Fruit fly (Drosophila melanogaster) whole organism, embryonic: ENCODE data around the gene TFAM.

Source experiments
- Atf6 ChIP-seq: fragments of 200-800 bp; sonication (Bioruptor generic); IDR thresholded peaks from 2 replicates; pipeline ENCODE4 v1.3.6; 2022; ENCODE audit warnings: missing biosample characterization, missing genetic modification characterization
- CG10274 ChIP-seq: fragments of 200-800 bp; sonication (Bioruptor generic); optimal IDR thresholded peaks from 3 replicates; lab custom pipeline; 2017; ENCODE audit warnings: missing biosample characterization, mild to moderate bottlenecking, missing genetic modification characterization
- CG10431 ChIP-seq: fragments of 200-800 bp; sonication (Bioruptor generic); optimal IDR thresholded peaks from 3 replicates; lab custom pipeline; 2018; ENCODE audit warnings: missing biosample characterization, mild to moderate bottlenecking, missing genetic modification characterization
- CG11456 ChIP-seq: fragments of 200-800 bp; sonication (Bioruptor generic); IDR thresholded peaks from 3 replicates; pipeline ENCODE4 v1.3.6; 2022; ENCODE audit warnings: missing biosample characterization, missing genetic modification characterization
- CG14441 ChIP-seq: fragments of 200-800 bp; sonication (Bioruptor generic); IDR thresholded peaks from 2 replicates; pipeline ENCODE4 v1.3.6; 2022; ENCODE audit warnings: missing biosample characterization, missing genetic modification characterization
- CG15269 ChIP-seq: fragments of 200-800 bp; sonication (Bioruptor generic); optimal IDR thresholded peaks from 2 replicates; lab custom pipeline; 2018; ENCODE audit warnings: missing biosample characterization, mild to moderate bottlenecking, missing genetic modification characterization, moderate library complexity
- CG15696 ChIP-seq: fragments of 200-800 bp; sonication (Bioruptor generic); optimal IDR thresholded peaks from 2 replicates; lab custom pipeline; 2019; ENCODE audit warnings: missing biosample characterization, mild to moderate bottlenecking, missing genetic modification characterization, moderate library complexity
- CG17612 ChIP-seq: fragments of 200-800 bp; sonication (Bioruptor generic); IDR thresholded peaks from 2 replicates; pipeline ENCODE4 v1.3.6; 2022; ENCODE audit warnings: missing biosample characterization, missing genetic modification characterization
- CG18011 ChIP-seq: fragments of 200-800 bp; sonication (Bioruptor generic); optimal IDR thresholded peaks from 2 replicates; lab custom pipeline; 2017; ENCODE audit warnings: missing biosample characterization, missing genetic modification characterization, mild to moderate bottlenecking, moderate library complexity, missing genotype
- CG18619 ChIP-seq: fragments of 200-800 bp; sonication (Bioruptor generic); optimal IDR thresholded peaks from 3 replicates; lab custom pipeline; 2017; ENCODE audit warnings: missing biosample characterization, mild to moderate bottlenecking, missing genetic modification characterization
- CG18764 ChIP-seq: fragments of 200-800 bp; sonication (Bioruptor generic); optimal IDR thresholded peaks from 3 replicates; lab custom pipeline; 2016; ENCODE audit warnings: missing biosample characterization, missing genetic modification characterization
- CG32767 ChIP-seq: fragments of 200-800 bp; sonication (Bioruptor generic); IDR thresholded peaks from 2 replicates; pipeline ENCODE4 v1.3.6; 2022; ENCODE audit warnings: missing biosample characterization, missing genetic modification characterization
- CG3726 ChIP-seq: fragments of 200-800 bp; sonication (Bioruptor generic); IDR thresholded peaks from 3 replicates; pipeline ENCODE4, ENCODE4 v1.3.6; 2022; ENCODE audit warnings: missing biosample characterization, missing genetic modification characterization
- CG4424 ChIP-seq: fragments of 200-800 bp; sonication (Bioruptor generic); optimal IDR thresholded peaks from 3 replicates; lab custom pipeline; 2016; ENCODE audit warnings: missing biosample characterization, missing genetic modification characterization
- CG4707 ChIP-seq: fragments of 200-800 bp; sonication (Bioruptor generic); optimal IDR thresholded peaks from 2 replicates; lab custom pipeline; 2018; ENCODE audit warnings: missing biosample characterization, mild to moderate bottlenecking, missing genetic modification characterization, moderate library complexity
- CG6272 ChIP-seq: fragments of 200-800 bp; sonication (Bioruptor generic); IDR thresholded peaks from 2 replicates; pipeline ENCODE4 v1.3.6; 2022; ENCODE audit warnings: missing biosample characterization, missing genetic modification characterization
- CG7271 ChIP-seq: fragments of 200-800 bp; sonication (Bioruptor generic); optimal IDR thresholded peaks from 2 replicates; lab custom pipeline; 2018; ENCODE audit warnings: missing biosample characterization, mild to moderate bottlenecking, missing genetic modification characterization, moderate library complexity
- CG7556 ChIP-seq: fragments of 200-800 bp; sonication (Bioruptor generic); optimal IDR thresholded peaks from 2 replicates; lab custom pipeline; 2017; ENCODE audit warnings: missing biosample characterization, mild to moderate bottlenecking, missing genetic modification characterization
- CG7928 ChIP-seq: fragments of 200-800 bp; sonication (Bioruptor generic); optimal IDR thresholded peaks from 2 replicates; lab custom pipeline; 2017; ENCODE audit warnings: missing biosample characterization, mild to moderate bottlenecking, missing genetic modification characterization
- CG8089 ChIP-seq: fragments of 200-800 bp; sonication (Bioruptor generic); optimal IDR thresholded peaks from 3 replicates; lab custom pipeline; 2016; ENCODE audit warnings: missing biosample characterization, missing genetic modification characterization
- CG8359 ChIP-seq: fragments of 200-800 bp; sonication (Bioruptor generic); optimal IDR thresholded peaks from 2 replicates; lab custom pipeline; 2017; ENCODE audit warnings: missing biosample characterization, mild to moderate bottlenecking, missing genetic modification characterization, borderline replicate concordance
- CG9817 ChIP-seq: fragments of 200-800 bp; sonication (Bioruptor generic); optimal IDR thresholded peaks from 2 replicates; lab custom pipeline; 2018; ENCODE audit warnings: missing biosample characterization, mild to moderate bottlenecking, missing genetic modification characterization, moderate library complexity
- CoRest ChIP-seq: fragments of 200-800 bp; sonication (Bioruptor generic); optimal IDR thresholded peaks from 3 replicates; lab custom pipeline; 2018; ENCODE audit warnings: missing biosample characterization, mild to moderate bottlenecking, missing genetic modification characterization, moderate library complexity
- Doc2 ChIP-seq: fragments of 200-800 bp; sonication (Bioruptor generic); IDR thresholded peaks from 2 replicates; pipeline ENCODE4 v1.3.6; 2022; ENCODE audit warnings: missing biosample characterization, missing genetic modification characterization
- ERR ChIP-seq: fragments of 200-800 bp; sonication (Bioruptor generic); optimal IDR thresholded peaks from 2 replicates; lab custom pipeline; 2016; ENCODE audit warnings: missing biosample characterization, missing genetic modification characterization
- Eip74EF ChIP-seq, 2 experiments: fragments of 200-800 bp in 1 of 2; fragments of >200 bp in 1 of 2; sonication (Bioruptor generic) in 1 of 2; optimal IDR thresholded peaks; 2 replicates each; lab custom pipeline; 2017 to 2019; ENCODE audit warnings: missing biosample characterization in 2 of 2, missing genetic modification characterization in 2 of 2, mild to moderate bottlenecking in 1 of 2, moderate library complexity in 1 of 2
- GATAe ChIP-seq: fragments of 200-800 bp; sonication (Bioruptor generic); conservative IDR thresholded peaks from 2 replicates; pipeline ENCODE4 v1.3.6; 2022; ENCODE audit warnings: missing biosample characterization, missing genetic modification characterization
- Lpt ChIP-seq: fragments of >200 bp; optimal IDR thresholded peaks from 2 replicates; lab custom pipeline; 2018; ENCODE audit warnings: missing biosample characterization, missing genetic modification characterization
- NC2β ChIP-seq: fragments of 200-800 bp; sonication (Bioruptor generic); optimal IDR thresholded peaks from 2 replicates; lab custom pipeline; 2016; ENCODE audit warnings: missing biosample characterization, missing genetic modification characterization
- Neu2 ChIP-seq: fragments of 200-800 bp; sonication (Bioruptor generic); optimal IDR thresholded peaks from 3 replicates; lab custom pipeline; 2016; ENCODE audit warnings: missing biosample characterization, missing genetic modification characterization, borderline replicate concordance
- Ravus ChIP-seq: fragments of 200-800 bp; sonication (Bioruptor generic); IDR thresholded peaks from 2 replicates; pipeline ENCODE4 v1.3.6; 2022; ENCODE audit warnings: missing biosample characterization, missing genetic modification characterization
- Tbp ChIP-seq: fragments of >200 bp; optimal IDR thresholded peaks from 2 replicates; lab custom pipeline; 2018; ENCODE audit warnings: missing biosample characterization, missing genetic modification characterization
- YL-1 ChIP-seq: fragments of 200-800 bp; sonication (Bioruptor generic); optimal IDR thresholded peaks from 3 replicates; lab custom pipeline; 2017; ENCODE audit warnings: missing biosample characterization, mild to moderate bottlenecking, missing genetic modification characterization
- ato ChIP-seq: fragments of 200-800 bp; sonication (Bioruptor generic); IDR thresholded peaks from 2 replicates; pipeline ENCODE4 v1.3.6; 2022; ENCODE audit warnings: missing biosample characterization, missing genetic modification characterization; ENCODE audit not compliant: partially characterized antibody
- az2 ChIP-seq: fragments of 200-800 bp; sonication (Bioruptor generic); optimal IDR thresholded peaks from 3 replicates; lab custom pipeline; 2016; ENCODE audit warnings: missing biosample characterization, missing genetic modification characterization
- croc ChIP-seq: fragments of 200-800 bp; sonication (Bioruptor generic); conservative IDR thresholded peaks from 3 replicates; pipeline ENCODE4 v1.3.6; 2022; ENCODE audit warnings: missing biosample characterization, missing genetic modification characterization
- cwo ChIP-seq: fragments of 200-800 bp; sonication (Bioruptor generic); optimal IDR thresholded peaks from 3 replicates; lab custom pipeline; 2017; ENCODE audit warnings: missing biosample characterization, missing genetic modification characterization, mild to moderate bottlenecking, moderate library complexity, missing genetic modification reagents
- dan ChIP-seq: fragments of 200-800 bp; sonication (Bioruptor generic); IDR thresholded peaks from 2 replicates; pipeline ENCODE4 v1.3.6; 2022; ENCODE audit warnings: missing biosample characterization, missing genetic modification characterization
- fu2 ChIP-seq: fragments of 200-800 bp; sonication (Bioruptor generic); optimal IDR thresholded peaks from 2 replicates; lab custom pipeline; 2016; ENCODE audit warnings: missing biosample characterization, missing genetic modification characterization
- gfzf ChIP-seq: fragments of 200-800 bp; sonication (Bioruptor generic); optimal IDR thresholded peaks from 2 replicates; lab custom pipeline; 2016; ENCODE audit warnings: missing biosample characterization, mild to moderate bottlenecking, missing genetic modification characterization, moderate library complexity
- kay ChIP-seq: fragments of 200-800 bp; sonication (Bioruptor generic); optimal IDR thresholded peaks from 2 replicates; lab custom pipeline; 2016; ENCODE audit warnings: missing biosample characterization, missing genetic modification characterization
- lola ChIP-seq, 3 experiments: fragments of >200 bp in 2 of 3; fragments of 200-800 bp in 1 of 3; sonication (Bioruptor generic) in 1 of 3; optimal IDR thresholded peaks; 2 replicates each; lab custom pipeline; 2017 to 2019; ENCODE audit warnings: missing biosample characterization in 3 of 3, missing genetic modification characterization in 3 of 3, mild to moderate bottlenecking in 1 of 3, moderate library complexity in 1 of 3
- mld ChIP-seq: fragments of 200-800 bp; sonication (Bioruptor generic); IDR thresholded peaks from 3 replicates; pipeline ENCODE4 v1.3.6; 2022; ENCODE audit warnings: missing biosample characterization, missing genetic modification characterization; ENCODE audit not compliant: partially characterized antibody
- ranshi ChIP-seq: fragments of 200-800 bp; sonication (Bioruptor generic); IDR thresholded peaks from 2 replicates; pipeline ENCODE4 v1.3.6; 2022; ENCODE audit warnings: missing biosample characterization, missing genetic modification characterization
- shn ChIP-seq: fragments of 200-800 bp; sonication (Bioruptor generic); optimal IDR thresholded peaks from 3 replicates; lab custom pipeline; 2016; ENCODE audit warnings: missing biosample characterization, missing genetic modification characterization
- slbo ChIP-seq: fragments of 200-800 bp; sonication (Bioruptor generic); IDR thresholded peaks from 2 replicates; pipeline ENCODE4 v1.3.6; 2022; ENCODE audit warnings: missing biosample characterization, missing genetic modification characterization
- sqz ChIP-seq: fragments of 200-800 bp; sonication (Bioruptor generic); optimal IDR thresholded peaks from 3 replicates; lab custom pipeline; 2018; ENCODE audit warnings: missing biosample characterization, mild to moderate bottlenecking, missing genetic modification characterization
- usp ChIP-seq: fragments of >200 bp; optimal IDR thresholded peaks from 2 replicates; lab custom pipeline; 2017; ENCODE audit warnings: missing biosample characterization, missing genetic modification characterization

TFAM gene

dm6 chr3R:20549855-20550603 is 26.8 kb downstream of the TFAM start (continued):
- peak; percentile 86 for TF ChIP-seq CG18619
- peak; percentile 87 for TF ChIP-seq Atf6
- TF ChIP-seq ranshi, result peak; percentile 84
- TF ChIP-seq CG15696 (tag; lab: Kevin White, UChicago), result peak; percentile 87
- peak; percentile 80 for TF ChIP-seq CG14441
- no peak for TF ChIP-seq Tbp
- peak; percentile 77 for TF ChIP-seq CG7556 (GFP tag; lab: Kevin White, UChicago)
- TF ChIP-seq CG18764 (GFP tag; lab: Kevin White, UChicago), result peak; percentile 66
- peak; percentile 88 for TF ChIP-seq CG9817 (tag; lab: Kevin White, UChicago)
- no peak for TF ChIP-seq fu2 (GFP tag; lab: Kevin White, UChicago)
- TF ChIP-seq CG8089, result no peak
- no peak for TF ChIP-seq gfzf (GFP tag; lab: Kevin White, UChicago)
- TF ChIP-seq Eip74EF (GFP tag; optimal IDR thresholded peaks at IDR 0.05; lab: Kevin White, UChicago), result peak in 1 of 2 experiments; percentile 64
- TF ChIP-seq CG18011 (GFP tag; lab: Kevin White, UChicago), result peak; percentile 30
- TF ChIP-seq CG10431 (GFP tag; lab: Kevin White, UChicago), result peak; percentile 55
- peak; percentile 73 for TF ChIP-seq CG6272
- peak; percentile 90 for TF ChIP-seq CoRest (tag; lab: Kevin White, UChicago)
- peak; percentile 62; the same call in 1 of the 2 replicates for TF ChIP-seq dan (GFP tag; lab: Robert Waterston, UW)
- TF ChIP-seq Lpt (GFP tag; lab: Kevin White, UChicago), result no peak
- TF ChIP-seq NC2β (GFP tag; lab: Kevin White, UChicago), result no peak
- TF ChIP-seq croc, result peak; percentile 79
- no peak for TF ChIP-seq YL-1 (GFP tag; lab: Kevin White, UChicago)
- 0 out of 2 replicates have a peak, but pooled peaks have one; percentile 6 for TF ChIP-seq Doc2 (GFP tag; lab: Robert Waterston, UW)
- no peak for TF ChIP-seq mld (GFP tag; lab: Robert Waterston, UW)
- peak; percentile 56 for TF ChIP-seq CG17612 (GFP tag; lab: Robert Waterston, UW)
- peak; percentile 75 for TF ChIP-seq GATAe (GFP tag; lab: Robert Waterston, UW)
- no peak for TF ChIP-seq ERR (GFP tag; lab: Kevin White, UChicago)
- TF ChIP-seq lola (GFP tag; optimal IDR thresholded peaks at IDR 0.05; lab: Kevin White, UChicago), result peak in 1 of 3 experiments; percentile 82
- no peak for TF ChIP-seq ato (GFP tag; lab: Robert Waterston, UW)
- peak; percentile 27 for TF ChIP-seq CG7928 (GFP tag; lab: Kevin White, UChicago)
- TF ChIP-seq CG3726 (GFP tag; lab: Robert Waterston, UW), result peak; percentile 78; the same call in 2 of the 3 replicates
- TF ChIP-seq Ravus (GFP tag; lab: Robert Waterston, UW), result peak; percentile 40; the same call in 1 of the 2 replicates
- TF ChIP-seq usp (GFP tag; lab: Kevin White, UChicago), result no peak
- TF ChIP-seq slbo (GFP tag; lab: Robert Waterston, UW), result peak; percentile 83
- peak; percentile 92 for TF ChIP-seq cwo (GFP tag; lab: Kevin White, UChicago)
- no peak for TF ChIP-seq Neu2 (GFP tag; lab: Kevin White, UChicago)
- peak; percentile 78; the same call in 2 of the 3 replicates for TF ChIP-seq CG11456
- peak; percentile 92 for TF ChIP-seq CG15269 (tag; lab: Kevin White, UChicago)
- peak; percentile 69 for TF ChIP-seq sqz
- TF ChIP-seq az2, result peak; percentile 85
- TF ChIP-seq shn (GFP tag; lab: Kevin White, UChicago), result peak; percentile 21
- peak; percentile 76 for TF ChIP-seq CG10274 (GFP tag; lab: Kevin White, UChicago)
- TF ChIP-seq CG4707 (GFP tag; lab: Kevin White, UChicago), result peak; percentile 17
- TF ChIP-seq kay (GFP tag; lab: Kevin White, UChicago), result peak; percentile 62
- TF ChIP-seq CG4424 (GFP tag; lab: Kevin White, UChicago), result peak; percentile 89
- TF ChIP-seq CG8359 (GFP tag; lab: Kevin White, UChicago), result peak; percentile 53
- TF ChIP-seq CG32767, result peak; percentile 58; the same call in 1 of the 2 replicates
- no peak for TF ChIP-seq CG7271 (tag; lab: Kevin White, UChicago)
